Worm (Caenorhabditis elegans) whole organism, L2 larva: ENCODE data around the gene daf-9.

ENCODE experiments used
- C34F6.9 ChIP-seq: fragments of 150-350 bp; optimal IDR thresholded peaks from 2 replicates; lab custom pipeline; 2014; ENCODE audit warnings: missing biosample characterization, missing genetic modification characterization
- R02D3.7 ChIP-seq: fragments of 150-350 bp; optimal IDR thresholded peaks from 2 replicates; lab custom pipeline; 2014; ENCODE audit warnings: missing biosample characterization, missing genetic modification characterization
- Y55F3AM.14 ChIP-seq: fragments of 200-800 bp; sonication (Bioruptor generic); optimal IDR thresholded peaks from 2 replicates; lab custom pipeline; 2018; ENCODE audit warnings: mild to moderate bottlenecking, missing genetic modification characterization, missing compliant biosample characterization
- alr-1 ChIP-seq: fragments of 150-350 bp; optimal IDR thresholded peaks from 2 replicates; lab custom pipeline; 2014; ENCODE audit warnings: missing biosample characterization, missing genetic modification characterization
- ama-1 ChIP-seq: fragments of 150-350 bp; optimal IDR thresholded peaks from 2 replicates; lab custom pipeline; 2018; ENCODE audit warnings: inconsistent platforms
- blmp-1 ChIP-seq: sonication (generic microtip); optimal IDR thresholded peaks from 2 replicates; lab custom pipeline; 2017; ENCODE audit warnings: missing genetic modification characterization, mild to moderate bottlenecking, missing compliant biosample characterization, antibody characterized with exemption, moderate library complexity; ENCODE audit not compliant: insufficient read depth
- ceh-16 ChIP-seq: fragments of 150-350 bp; optimal IDR thresholded peaks from 2 replicates; lab custom pipeline; 2014; ENCODE audit warnings: missing biosample characterization, missing genetic modification characterization
- ceh-82 ChIP-seq: fragments of 150-350 bp; optimal IDR thresholded peaks from 2 replicates; lab custom pipeline; 2014; ENCODE audit warnings: missing biosample characterization, missing genetic modification characterization
- crh-2 ChIP-seq: sonication (generic microtip); optimal IDR thresholded peaks from 2 replicates; lab custom pipeline; 2017; ENCODE audit warnings: missing biosample characterization, missing genetic modification characterization
- dmd-4 ChIP-seq: sonication (generic microtip); optimal IDR thresholded peaks from 2 replicates; lab custom pipeline; 2017; ENCODE audit warnings: missing biosample characterization, missing genetic modification characterization
- elt-1 ChIP-seq: fragments of 150-350 bp; optimal IDR thresholded peaks from 2 replicates; lab custom pipeline; 2014; ENCODE audit warnings: missing biosample characterization, missing genetic modification characterization
- fos-1 ChIP-seq: fragments of 150-350 bp; optimal IDR thresholded peaks from 2 replicates; lab custom pipeline; 2014; ENCODE audit warnings: missing biosample characterization, missing genetic modification characterization
- gmeb-1 ChIP-seq: fragments of 150-350 bp; optimal IDR thresholded peaks from 2 replicates; lab custom pipeline; 2014; ENCODE audit warnings: missing biosample characterization, missing genetic modification characterization
- lin-11 ChIP-seq: fragments of 150-350 bp; sonication (generic microtip); optimal IDR thresholded peaks from 2 replicates; lab custom pipeline; 2014; ENCODE audit warnings: missing biosample characterization, missing genetic modification characterization, inconsistent platforms, mixed read lengths
- lin-13 ChIP-seq: fragments of 150-350 bp; optimal IDR thresholded peaks from 2 replicates; lab custom pipeline; 2014; ENCODE audit warnings: missing biosample characterization, missing genetic modification reagents, missing genetic modification characterization
- mdl-1 ChIP-seq, 2 experiments: fragments of 150-350 bp in 1 of 2; sonication (generic microtip) in 1 of 2; optimal IDR thresholded peaks; 2 replicates each; lab custom pipeline; 2017; ENCODE audit warnings: missing biosample characterization in 2 of 2, missing genetic modification characterization in 2 of 2
- nhr-10 ChIP-seq: sonication (generic microtip); optimal IDR thresholded peaks from 2 replicates; lab custom pipeline; 2017; ENCODE audit warnings: missing biosample characterization, missing genetic modification characterization
- nhr-11 ChIP-seq: fragments of 150-350 bp; optimal IDR thresholded peaks from 2 replicates; lab custom pipeline; 2014; ENCODE audit warnings: missing biosample characterization, missing genetic modification characterization
- nhr-12 ChIP-seq: fragments of 150-350 bp; optimal IDR thresholded peaks from 2 replicates; lab custom pipeline; 2014; ENCODE audit warnings: missing biosample characterization, missing genetic modification characterization
- nhr-129 ChIP-seq: fragments of 150-350 bp; optimal IDR thresholded peaks from 2 replicates; lab custom pipeline; 2014; ENCODE audit warnings: missing biosample characterization, missing genetic modification characterization
- nhr-21 ChIP-seq: fragments of 150-350 bp; optimal IDR thresholded peaks from 2 replicates; lab custom pipeline; 2014; ENCODE audit warnings: missing biosample characterization, missing genetic modification characterization
- nhr-25 ChIP-seq: fragments of 150-350 bp; sonication (generic microtip); optimal IDR thresholded peaks from 3 replicates; lab custom pipeline; 2014; ENCODE audit warnings: missing biosample characterization, missing genetic modification characterization
- nhr-6 ChIP-seq: fragments of 150-350 bp; optimal IDR thresholded peaks from 2 replicates; lab custom pipeline; 2014; ENCODE audit warnings: missing biosample characterization, missing genetic modification characterization
- nhr-77 ChIP-seq: fragments of 150-350 bp; optimal IDR thresholded peaks from 2 replicates; lab custom pipeline; 2014; ENCODE audit warnings: missing biosample characterization, missing genetic modification characterization
- peb-1 ChIP-seq: fragments of 150-350 bp; optimal IDR thresholded peaks from 2 replicates; lab custom pipeline; 2014; ENCODE audit warnings: missing biosample characterization, missing genetic modification characterization
- sem-4 ChIP-seq: fragments of 150-350 bp; optimal IDR thresholded peaks from 2 replicates; lab custom pipeline; 2014; ENCODE audit warnings: missing biosample characterization, missing genetic modification reagents, missing genetic modification characterization
- sma-3 ChIP-seq: sonication (generic microtip); optimal IDR thresholded peaks from 2 replicates; lab custom pipeline; 2016; ENCODE audit warnings: missing genetic modification reagents, missing genetic modification characterization, missing compliant biosample characterization
- sma-9 ChIP-seq, 2 experiments: fragments of 150-350 bp in 1 of 2; sonication (generic microtip) in 1 of 2; optimal IDR thresholded peaks; 2 replicates each; lab custom pipeline; 2014 to 2016; ENCODE audit warnings: missing genetic modification characterization in 2 of 2, mild to moderate bottlenecking in 1 of 2, missing biosample characterization in 1 of 2, missing compliant biosample characterization in 1 of 2, missing genetic modification reagents in 1 of 2, moderate library complexity in 1 of 2
- snpc-4 ChIP-seq: fragments of 150-350 bp; optimal IDR thresholded peaks from 2 replicates; lab custom pipeline; 2014; ENCODE audit warnings: missing biosample characterization, missing genetic modification characterization
- unc-39 ChIP-seq: fragments of 150-350 bp; optimal IDR thresholded peaks from 2 replicates; lab custom pipeline; 2014; ENCODE audit warnings: missing biosample characterization, missing genetic modification characterization
- unc-55 ChIP-seq: fragments of 150-350 bp; sonication (generic microtip); optimal IDR thresholded peaks from 3 replicates; lab custom pipeline; 2014; ENCODE audit warnings: missing biosample characterization, missing genetic modification reagents, missing genetic modification characterization
- unc-62 ChIP-seq: fragments of 150-350 bp; optimal IDR thresholded peaks from 2 replicates; lab custom pipeline; 2014; ENCODE audit warnings: missing biosample characterization, missing genetic modification reagents, missing genetic modification characterization
- ztf-1 ChIP-seq: fragments of 200-800 bp; sonication (Bioruptor generic); conservative IDR thresholded peaks from 2 replicates; pipeline ENCODE4 v1.3.6; 2022; ENCODE audit warnings: missing genetic modification characterization, missing compliant biosample characterization
- ztf-11 ChIP-seq: sonication (generic microtip); optimal IDR thresholded peaks from 2 replicates; lab custom pipeline; 2017; ENCODE audit warnings: missing biosample characterization, missing genetic modification characterization
- ztf-4 ChIP-seq: fragments of 150-350 bp; optimal IDR thresholded peaks from 2 replicates; lab custom pipeline; 2014; ENCODE audit warnings: missing biosample characterization, missing genetic modification characterization

daf-9 gene

DNA sequence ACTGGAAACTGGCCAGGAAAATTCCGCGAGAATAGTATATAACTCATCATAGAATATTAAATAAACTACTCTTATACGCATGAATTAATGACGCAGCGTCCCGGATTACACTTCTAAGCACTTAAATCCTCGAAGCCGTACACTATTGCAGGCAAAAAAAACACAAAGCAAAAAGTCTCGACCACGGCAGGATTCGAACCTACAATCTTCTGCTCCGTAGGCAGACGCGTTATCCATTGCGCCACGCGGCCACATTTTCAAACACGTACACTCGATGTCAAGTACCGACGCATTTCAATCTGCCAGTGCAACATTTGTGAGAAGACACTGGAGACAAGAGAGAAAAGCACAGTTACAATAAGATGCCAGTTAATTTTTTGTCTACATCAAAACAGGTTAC is 23.2 kb downstream of the daf-9 start (continued):
- TF ChIP-seq nhr-10 (tag; lab: Kevin White, UChicago): no peak
- no peak for TF ChIP-seq mdl-1 (tag; optimal IDR thresholded peaks at IDR 0.05; lab: Kevin White, UChicago)
- no peak for TF ChIP-seq ceh-16 (tag; lab: Kevin White, UChicago)
- no peak for TF ChIP-seq nhr-6 (tag; lab: Kevin White, UChicago)
- TF ChIP-seq peb-1 (tag; lab: Kevin White, UChicago): no peak
- peak; percentile 35 for TF ChIP-seq sma-3 (GFP tag; lab: Kevin White, UChicago)
- TF ChIP-seq ama-1 (lab: Kevin White, UChicago): no peak
- no peak for TF ChIP-seq ztf-11 (tag; lab: Kevin White, UChicago)
- no peak for TF ChIP-seq nhr-77 (tag; lab: Kevin White, UChicago)

DNA sequence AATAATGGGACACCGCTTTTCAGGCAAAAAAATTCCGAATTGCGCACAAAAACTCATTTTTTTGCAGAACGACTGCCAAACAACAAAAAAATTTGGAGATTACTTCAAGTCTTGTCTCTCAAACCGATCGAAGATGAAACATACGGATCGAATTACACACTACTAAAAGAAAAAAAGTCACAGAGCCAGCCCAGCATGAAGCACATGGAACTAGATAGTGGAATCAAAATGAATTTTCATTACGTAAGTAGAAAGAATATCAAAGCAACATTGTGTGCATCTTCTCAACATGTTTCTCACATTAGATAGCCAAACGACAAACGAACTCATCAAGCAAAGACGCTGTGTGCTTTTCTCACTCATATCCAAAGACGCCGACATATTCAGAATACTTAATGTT is 24.4 kb downstream of the daf-9 start:
- TF ChIP-seq lin-11 (tag; lab: Kevin White, UChicago): no peak
- TF ChIP-seq, all 48 proteins: peak for 0

DNA sequence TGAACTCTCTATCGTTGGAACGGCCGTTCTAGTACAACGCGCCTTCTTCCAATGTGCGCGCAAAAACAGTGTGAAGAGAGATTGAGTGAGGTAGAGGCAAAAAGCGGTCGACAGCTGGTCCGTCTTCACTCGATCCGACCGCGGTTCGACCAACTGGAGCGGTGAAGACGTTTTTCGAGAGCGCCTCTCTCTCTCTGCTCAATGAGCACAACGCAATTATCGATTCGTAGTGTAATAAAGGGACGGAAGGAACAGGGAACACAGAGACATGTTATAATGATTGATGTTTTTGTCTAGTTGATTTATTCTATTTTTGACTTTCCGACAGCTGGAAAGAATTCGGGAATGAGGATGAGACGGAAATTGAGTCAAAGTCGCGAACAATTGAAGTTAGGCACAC is 28.1 kb downstream of the daf-9 start:
- no peak for TF ChIP-seq R02D3.7 (tag; lab: Kevin White, UChicago)
- peak; percentile 32 for TF ChIP-seq sma-9 (GFP tag; optimal IDR thresholded peaks at IDR 0.05; lab: Kevin White, UChicago)
- TF ChIP-seq sma-9 (tag; optimal IDR thresholded peaks at IDR 0.05; lab: Kevin White, UChicago): no peak
- TF ChIP-seq gmeb-1: no peak
- TF ChIP-seq unc-55 (GFP tag; lab: Kevin White, UChicago): no peak
- no peak for TF ChIP-seq nhr-11 (tag; lab: Kevin White, UChicago)
- TF ChIP-seq, all 48 proteins: peak for 1

DNA sequence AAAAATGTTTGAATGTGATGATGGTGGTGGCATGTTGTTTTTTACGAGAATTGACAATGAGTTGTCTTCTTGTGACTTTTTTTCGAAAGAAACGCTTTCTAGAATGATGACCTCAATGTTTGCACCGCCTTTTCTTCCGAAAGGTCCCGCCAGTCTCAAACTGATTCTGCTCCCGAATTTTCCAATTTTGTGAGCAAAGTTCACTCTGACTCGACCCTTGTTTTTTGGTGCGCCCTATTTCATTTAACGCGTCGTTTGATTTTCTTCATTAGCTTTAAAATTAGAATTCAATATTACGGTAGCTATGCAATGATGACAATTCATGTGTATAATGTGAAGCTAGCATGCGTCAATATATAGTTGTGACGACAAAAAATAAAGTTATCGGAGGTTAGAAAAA is 33.9 kb downstream of the daf-9 start, which contains the start of gene lite-1:
Gene lite-1, minus strand, starts transcription at position 101 of the 400 bp plus-strand sequence.
- TF ChIP-seq R02D3.7 (tag; lab: Kevin White, UChicago) (no peak), unc-39 (no peak), nhr-25 (tag; lab: Kevin White, UChicago) (no peak), alr-1 (tag; lab: Kevin White, UChicago) (no peak), sma-3 (GFP tag; lab: Kevin White, UChicago) (peak; percentile 27), unc-62 (no peak)

DNA sequence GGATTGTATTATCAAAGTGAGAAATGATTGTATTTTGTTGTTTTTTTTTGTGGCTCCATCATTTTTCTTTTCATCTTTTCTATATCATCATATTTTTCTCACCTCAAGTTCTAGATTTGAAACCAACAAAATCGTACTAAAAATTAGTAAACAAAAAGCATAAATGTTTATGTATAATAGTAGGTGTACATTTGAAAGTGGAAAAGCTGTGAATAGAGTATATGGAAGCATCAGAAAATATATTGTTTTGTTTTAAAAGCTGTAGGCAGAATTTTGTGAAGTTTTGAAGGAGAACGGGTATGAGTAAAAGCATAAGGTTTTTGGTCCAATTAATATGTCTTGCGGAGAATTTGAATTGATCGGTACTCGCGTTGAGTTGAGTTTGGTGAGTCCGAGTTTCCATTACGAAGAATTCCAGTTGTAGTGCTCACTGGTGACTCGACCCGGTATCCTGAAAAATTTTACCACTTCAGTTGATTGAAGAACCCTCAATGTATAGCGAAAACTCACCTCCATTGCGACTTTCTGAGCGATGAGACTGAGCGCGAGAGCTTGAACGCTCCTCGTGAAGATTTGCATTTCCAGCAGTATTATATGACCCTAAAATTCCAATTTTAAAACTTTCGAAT is 36.4 kb downstream of the daf-9 start, which contains the start of gene C14F11.4:
Gene C14F11.4, minus strand, starts transcription at position 51 of the 629 bp plus-strand sequence.
- TF ChIP-seq unc-55 (GFP tag; lab: Kevin White, UChicago) (no peak), sem-4 (tag; lab: Kevin White, UChicago) (no peak), nhr-25 (tag; lab: Kevin White, UChicago) (no peak), elt-1 (tag; lab: Kevin White, UChicago) (no peak), blmp-1 (tag; lab: Kevin White, UChicago) (no peak), ceh-82 (no peak), nhr-21 (tag; lab: Kevin White, UChicago) (no peak), snpc-4 (no peak), ceh-16 (tag; lab: Kevin White, UChicago) (no peak), sma-3 (GFP tag; lab: Kevin White, UChicago) (no peak), peb-1 (tag; lab: Kevin White, UChicago) (no peak), Y55F3AM.14 (GFP tag; lab: Kevin White, UChicago) (no peak), nhr-77 (tag; lab: Kevin White, UChicago) (no peak), nhr-10 (tag; lab: Kevin White, UChicago) (no peak), gmeb-1 (no peak), ama-1 (lab: Kevin White, UChicago) (no peak), crh-2 (no peak), C34F6.9 (tag; lab: Kevin White, UChicago) (no peak), ztf-4 (tag; lab: Kevin White, UChicago) (no peak)

DNA sequence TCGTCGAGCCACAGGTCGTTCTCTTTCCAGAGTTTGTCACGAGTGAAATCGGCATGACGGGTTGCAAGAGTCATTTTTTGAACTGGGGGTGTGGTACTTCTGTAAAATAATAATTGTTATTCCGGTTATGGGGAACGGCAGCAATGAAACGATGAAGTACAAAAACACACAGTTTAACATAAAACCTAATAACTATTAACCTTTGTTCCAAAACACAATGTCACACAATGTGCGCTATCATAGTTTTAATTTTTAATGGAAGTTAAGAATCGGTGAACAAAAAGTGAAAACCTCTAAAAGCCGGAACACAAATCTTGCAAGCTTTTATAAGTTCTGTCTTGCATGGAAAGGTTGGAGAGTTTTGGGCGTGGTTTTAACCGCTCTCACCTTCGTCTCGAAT is 38.7 kb downstream of the daf-9 start, which contains the start of gene hsp-43:
Gene hsp-43, minus strand, starts transcription at position 101 of the 400 bp plus-strand sequence.
- TF ChIP-seq dmd-4 (tag; lab: Kevin White, UChicago) (no peak), nhr-11 (tag; lab: Kevin White, UChicago) (no peak), fos-1 (no peak), sma-9 (GFP tag; optimal IDR thresholded peaks at IDR 0.05; lab: Kevin White, UChicago) (no peak), sma-9 (tag; optimal IDR thresholded peaks at IDR 0.05; lab: Kevin White, UChicago) (no peak), nhr-12 (no peak), ztf-1 (GFP tag; lab: Robert Waterston, UW) (no peak), lin-13 (no peak), crh-2 (no peak), unc-39 (no peak), nhr-129 (tag; lab: Kevin White, UChicago) (no peak)
